Worm (Caenorhabditis elegans): Measurements from ENCODE around the gene best-5.
"Not testable (repeated sequence)": the region's sequence is repeated elsewhere in the genome, so short reads cannot be mapped to it uniquely, and the experiment has no call there.

The best-5 gene

ce11 chrIII:9698635-9699396 lies 8.8 kb upstream of the best-5 start:
- no peak for TF ChIP-seq aly-1 (tag; optimal IDR thresholded peaks at IDR 0.05)
- TF ChIP-seq ceh-36 (tag; optimal IDR thresholded peaks at IDR 0.05) = no peak
- TF ChIP-seq ama-1 (optimal IDR thresholded peaks at IDR 0.05) = no peak
- no peak for TF ChIP-seq B0310.2 (tag; optimal IDR thresholded peaks at IDR 0.05)
- no peak for TF ChIP-seq ceh-13 (GFP tag; optimal IDR thresholded peaks at IDR 0.05)
- TF ChIP-seq ets-7 (tag; optimal IDR thresholded peaks at IDR 0.05) = no peak

ce11 chrIII:9697886-9698285 lies 7.8 kb upstream of the best-5 start:
- TF ChIP-seq tbx-37 (GFP tag; conservative IDR thresholded peaks at IDR 0.05) (no peak), aly-1 (tag; optimal IDR thresholded peaks at IDR 0.05) (no peak), ama-1 (optimal IDR thresholded peaks at IDR 0.05) (no peak), B0310.2 (tag; optimal IDR thresholded peaks at IDR 0.05) (no peak)

- TF ChIP-seq aly-1 (tag; optimal IDR thresholded peaks at IDR 0.05) (no peak), hmg-4 (GFP tag; optimal IDR thresholded peaks at IDR 0.05) (peak; percentile 60), scrt-1 (GFP tag; IDR thresholded peaks at IDR 0.05) (no peak), ets-7 (tag; optimal IDR thresholded peaks at IDR 0.05) (no peak)
Measured at ce11 chrIII:9697323-9697722, 7.3 kb upstream of the best-5 start.

- TF ChIP-seq scrt-1 (GFP tag; IDR thresholded peaks at IDR 0.05) = no peak
- no peak for TF ChIP-seq hmbx-1 (tag; optimal IDR thresholded peaks at IDR 0.05)
- no peak for TF ChIP-seq hmg-4 (GFP tag; optimal IDR thresholded peaks at IDR 0.05)
- TF ChIP-seq flt-1 (GFP tag; IDR thresholded peaks at IDR 0.05) = no peak
- TF ChIP-seq ets-7 (tag; optimal IDR thresholded peaks at IDR 0.05) = no peak
- TF ChIP-seq pes-1 (GFP tag; IDR thresholded peaks at IDR 0.05) = no peak
- no peak for TF ChIP-seq aly-1 (tag; optimal IDR thresholded peaks at IDR 0.05)
- no peak for TF ChIP-seq ama-1 (optimal IDR thresholded peaks at IDR 0.05)
Measured at ce11 chrIII:9696417-9696816, 6.4 kb upstream of the best-5 start, which contains the start of gene bud-31. TSS of gene bud-31 (minus strand) at chrIII:9696517.

- TF ChIP-seq scrt-1 (GFP tag; IDR thresholded peaks at IDR 0.05) (no peak), F13C5.2 (tag; optimal IDR thresholded peaks at IDR 0.05) (peak; percentile 10)
Measured at ce11 chrIII:9695379-9695778, 5.3 kb upstream of the best-5 start.

ce11 chrIII:9694474-9694873 lies 4.4 kb upstream of the best-5 start, which contains the start of gene set-3:
TSS of gene set-3 (minus strand) at chrIII:9694574.
- no peak for TF ChIP-seq F13C5.2 (tag; optimal IDR thresholded peaks at IDR 0.05)
- TF ChIP-seq hnd-1 (tag; optimal IDR thresholded peaks at IDR 0.05) = no peak
- no peak for TF ChIP-seq ceh-13 (GFP tag; optimal IDR thresholded peaks at IDR 0.05)
- no peak for TF ChIP-seq B0310.2 (tag; optimal IDR thresholded peaks at IDR 0.05)
- TF ChIP-seq scrt-1 (GFP tag; IDR thresholded peaks at IDR 0.05) = no peak
- no peak for TF ChIP-seq ceh-36 (tag; optimal IDR thresholded peaks at IDR 0.05)
- TF ChIP-seq aly-1 (tag; optimal IDR thresholded peaks at IDR 0.05) = no peak
- no peak for TF ChIP-seq ets-7 (tag; optimal IDR thresholded peaks at IDR 0.05)

- TF ChIP-seq F13C5.2 (tag; optimal IDR thresholded peaks at IDR 0.05) = no peak
- no peak for TF ChIP-seq ceh-36 (tag; optimal IDR thresholded peaks at IDR 0.05)
- TF ChIP-seq aly-1 (tag; optimal IDR thresholded peaks at IDR 0.05) = no peak
- TF ChIP-seq tbx-37 (GFP tag; conservative IDR thresholded peaks at IDR 0.05) = no peak
- TF ChIP-seq sea-1 (GFP tag; conservative IDR thresholded peaks at IDR 0.05) = no peak
- no peak for TF ChIP-seq hnd-1 (tag; optimal IDR thresholded peaks at IDR 0.05)
- TF ChIP-seq hmg-4 (GFP tag; optimal IDR thresholded peaks at IDR 0.05) = no peak
- TF ChIP-seq tbx-11 (GFP tag; IDR thresholded peaks at IDR 0.05) = no peak
Measured at ce11 chrIII:9689377-9689776, 676 bp downstream of the best-5 start.

- TF ChIP-seq hmbx-1 (tag; optimal IDR thresholded peaks at IDR 0.05) (no peak), B0310.2 (tag; optimal IDR thresholded peaks at IDR 0.05) (no peak), ceh-36 (tag; optimal IDR thresholded peaks at IDR 0.05) (no peak), ets-7 (tag; optimal IDR thresholded peaks at IDR 0.05) (no peak), sea-1 (GFP tag; conservative IDR thresholded peaks at IDR 0.05) (no peak), F13C5.2 (tag; optimal IDR thresholded peaks at IDR 0.05) (no peak), hnd-1 (tag; optimal IDR thresholded peaks at IDR 0.05) (no peak), hmg-4 (GFP tag; optimal IDR thresholded peaks at IDR 0.05) (no peak), tbx-37 (GFP tag; conservative IDR thresholded peaks at IDR 0.05) (no peak), tbx-11 (GFP tag; IDR thresholded peaks at IDR 0.05) (no peak)
Measured at ce11 chrIII:9685959-9686358, 4.1 kb downstream of the best-5 start, which contains the start of gene C07A9.10. TSS of gene C07A9.10 (minus strand) at chrIII:9686059.

ce11 chrIII:9682729-9683128 lies 7.3 kb downstream of the best-5 start, which contains the start of gene C07A9.5:
TSS of gene C07A9.5 (minus strand) at chrIII:9682829.
- TF ChIP-seq ets-7 (tag; optimal IDR thresholded peaks at IDR 0.05); ceh-13 (GFP tag; optimal IDR thresholded peaks at IDR 0.05); hmbx-1 (tag; optimal IDR thresholded peaks at IDR 0.05): not testable (repeated sequence)

Measured in whole organism, early embryonic.